Worm (Caenorhabditis elegans) whole organism, L1 larva: ENCODE measurements around the gene crm-1.

Experiments used
- C16A3.4 ChIP-seq: fragments of 150-350 bp; optimal IDR thresholded peaks from 2 replicates; lab custom pipeline; 2014; ENCODE audit warnings: missing biosample characterization, missing genetic modification characterization
- C34B4.2 ChIP-seq: sonication (generic microtip); optimal IDR thresholded peaks from 2 replicates; lab custom pipeline; 2017; ENCODE audit warnings: mild to moderate bottlenecking, missing genetic modification characterization, missing compliant biosample characterization
- Y116A8C.19 ChIP-seq: sonication (generic microtip); optimal IDR thresholded peaks from 2 replicates; lab custom pipeline; 2016; ENCODE audit warnings: missing compliant biosample characterization, missing genetic modification characterization, borderline replicate concordance
- aha-1 ChIP-seq: fragments of 150-350 bp; optimal IDR thresholded peaks from 2 replicates; lab custom pipeline; 2014; ENCODE audit warnings: missing biosample characterization, missing genetic modification characterization
- aly-2 ChIP-seq: fragments of 150-350 bp; optimal IDR thresholded peaks from 2 replicates; lab custom pipeline; 2014; ENCODE audit warnings: missing biosample characterization, missing genetic modification characterization
- blmp-1 ChIP-seq: fragments of 150-350 bp; optimal IDR thresholded peaks from 2 replicates; lab custom pipeline; 2014; ENCODE audit warnings: missing biosample characterization, missing genetic modification characterization
- ceh-90 ChIP-seq: sonication (generic microtip); optimal IDR thresholded peaks from 2 replicates; lab custom pipeline; 2016; ENCODE audit warnings: missing genetic modification characterization, missing compliant biosample characterization
- dpl-1 ChIP-seq, 3 experiments: fragments of 150-350 bp in 2 of 3; sonication (generic microtip) in 1 of 3; optimal IDR thresholded peaks; 2 replicates each; lab custom pipeline; 2014 to 2017; ENCODE audit warnings: missing biosample characterization in 3 of 3, missing genetic modification characterization in 3 of 3, missing genetic modification reagents in 3 of 3
- dsc-1 ChIP-seq: sonication (generic microtip); optimal IDR thresholded peaks from 2 replicates; lab custom pipeline; 2016; ENCODE audit warnings: mild to moderate bottlenecking, missing genetic modification characterization, missing compliant biosample characterization
- efl-1 ChIP-seq, 4 experiments: fragments of 150-350 bp; optimal IDR thresholded peaks in 3 of 4; peaks in 1 of 4; 1 replicate in 1 of 4; 2 replicates in 3 of 4; lab custom pipeline; 2014; ENCODE audit warnings: missing biosample characterization in 2 of 4, missing genetic modification characterization in 2 of 4, missing genetic modification reagents in 2 of 4
- elt-2 ChIP-seq: sonication (generic microtip); optimal IDR thresholded peaks from 2 replicates; lab custom pipeline; 2016; ENCODE audit warnings: missing genetic modification characterization, mild to moderate bottlenecking, inconsistent platforms, missing compliant biosample characterization, missing genetic modification reagents
- elt-3 ChIP-seq, 6 experiments: fragments of 150-350 bp in 1 of 6; sonication (generic microtip); optimal IDR thresholded peaks; 2 replicates each; lab custom pipeline; 2017 to 2018; ENCODE audit warnings: missing biosample characterization in 6 of 6, missing genetic modification characterization in 6 of 6, inconsistent platforms in 1 of 6
- ets-5 ChIP-seq: fragments of 200-800 bp; sonication (Bioruptor generic); IDR thresholded peaks from 2 replicates; pipeline ENCODE4 v1.3.6; 2022; ENCODE audit warnings: missing genetic modification characterization, missing compliant biosample characterization
- fkh-4 ChIP-seq: sonication (generic microtip); optimal IDR thresholded peaks from 2 replicates; lab custom pipeline; 2016; ENCODE audit warnings: missing compliant biosample characterization, missing genetic modification characterization, borderline replicate concordance
- irx-1 ChIP-seq: sonication (generic microtip); optimal IDR thresholded peaks from 2 replicates; lab custom pipeline; 2016; ENCODE audit warnings: missing genetic modification characterization, missing compliant biosample characterization
- lin-14 ChIP-seq: fragments of 200-800 bp; sonication (Bioruptor generic); optimal IDR thresholded peaks from 2 replicates; lab custom pipeline; 2018; ENCODE audit warnings: mild to moderate bottlenecking, missing genetic modification characterization, moderate library complexity, missing compliant biosample characterization
- lin-35 ChIP-seq, 2 experiments: fragments of 150-350 bp; optimal IDR thresholded peaks; 2 replicates each; lab custom pipeline; 2014; ENCODE audit warnings: missing biosample characterization in 2 of 2, missing genetic modification characterization in 2 of 2, missing genetic modification reagents in 2 of 2
- mab-9 ChIP-seq: fragments of 200-800 bp; sonication (Bioruptor generic); IDR thresholded peaks from 2 replicates; pipeline ENCODE4 v1.3.6; 2022; ENCODE audit warnings: missing genetic modification reagents, missing genetic modification characterization, missing compliant biosample characterization
- mdl-1 ChIP-seq, 2 experiments: fragments of 150-350 bp; optimal IDR thresholded peaks; 2 replicates each; lab custom pipeline; 2014 to 2017; ENCODE audit warnings: missing biosample characterization in 2 of 2, missing genetic modification characterization in 2 of 2, inconsistent platforms in 1 of 2
- nhr-20 ChIP-seq: sonication (generic microtip); optimal IDR thresholded peaks from 2 replicates; lab custom pipeline; 2016; ENCODE audit warnings: mild to moderate bottlenecking, missing genetic modification characterization, missing compliant biosample characterization
- nhr-71 ChIP-seq: sonication (generic microtip); optimal IDR thresholded peaks from 2 replicates; lab custom pipeline; 2016; ENCODE audit warnings: mild to moderate bottlenecking, missing genetic modification characterization, moderate library complexity, missing compliant biosample characterization
- nhr-77 ChIP-seq: fragments of 150-350 bp; optimal IDR thresholded peaks from 2 replicates; lab custom pipeline; 2014; ENCODE audit warnings: missing biosample characterization, missing genetic modification characterization
- nhr-85 ChIP-seq: sonication (generic microtip); peaks from one replicate; lab custom pipeline; 2016; ENCODE audit warnings: missing genetic modification characterization, inconsistent platforms, missing compliant biosample characterization
- nhr-90 ChIP-seq: sonication (generic microtip); optimal IDR thresholded peaks from 2 replicates; lab custom pipeline; 2016; ENCODE audit warnings: mild to moderate bottlenecking, missing genetic modification characterization, missing compliant biosample characterization; ENCODE audit not compliant: poor library complexity
- pag-3 ChIP-seq: sonication (generic microtip); optimal IDR thresholded peaks from 2 replicates; lab custom pipeline; 2017; ENCODE audit warnings: missing genetic modification characterization, mild to moderate bottlenecking, missing compliant biosample characterization, antibody characterized with exemption, borderline replicate concordance; ENCODE audit not compliant: insufficient read depth
- snu-23 ChIP-seq: sonication (generic microtip); optimal IDR thresholded peaks from 2 replicates; lab custom pipeline; 2016; ENCODE audit warnings: missing genetic modification characterization, missing compliant biosample characterization
- sox-4 ChIP-seq: sonication (generic microtip); optimal IDR thresholded peaks from 2 replicates; lab custom pipeline; 2016; ENCODE audit warnings: missing genetic modification characterization, missing compliant biosample characterization
- tbx-2 ChIP-seq: sonication (generic microtip); optimal IDR thresholded peaks from 2 replicates; lab custom pipeline; 2016; ENCODE audit warnings: missing genetic modification characterization, missing compliant biosample characterization
- unc-130 ChIP-seq: fragments of 150-350 bp; optimal IDR thresholded peaks from 2 replicates; lab custom pipeline; 2017; ENCODE audit warnings: missing biosample characterization, missing genetic modification characterization, inconsistent platforms
- unc-86 ChIP-seq: sonication (generic microtip); optimal IDR thresholded peaks from 2 replicates; lab custom pipeline; 2016; ENCODE audit warnings: missing genetic modification characterization, missing compliant biosample characterization
- unc-98 ChIP-seq: fragments of 200-800 bp; sonication (Bioruptor generic); IDR thresholded peaks from 2 replicates; pipeline ENCODE4 v1.3.6; 2022; ENCODE audit warnings: missing genetic modification characterization, missing compliant biosample characterization

Gene crm-1

ce11 chrV:10332012-10332411 is at the start of gene crm-1:
Gene crm-1 (minus strand): TSS chrV:10332112.
- no peak for TF ChIP-seq pag-3 (tag; lab: Kevin White, UChicago)
- TF ChIP-seq elt-3 (tag; optimal IDR thresholded peaks at IDR 0.05; lab: Kevin White, UChicago) = no peak
- TF ChIP-seq lin-14 = peak; percentile 1
- TF ChIP-seq nhr-85 (tag; lab: Kevin White, UChicago) = no peak
- TF ChIP-seq fkh-4 = no peak
- TF ChIP-seq unc-130 (tag; lab: Kevin White, UChicago) = no peak
- peak; percentile 9 for TF ChIP-seq nhr-77 (tag; lab: Kevin White, UChicago)
- peak; percentile 15 for TF ChIP-seq tbx-2 (tag; lab: Kevin White, UChicago)
- no peak for TF ChIP-seq irx-1
- no peak for TF ChIP-seq C34B4.2 (tag; lab: Kevin White, UChicago)
- no peak for TF ChIP-seq Y116A8C.19
- no peak for TF ChIP-seq sox-4 (tag; lab: Kevin White, UChicago)
- TF ChIP-seq mab-9 (GFP tag; lab: Robert Waterston, UW) = no peak

- TF ChIP-seq C34B4.2 (tag; lab: Kevin White, UChicago) (no peak), unc-86 (tag; lab: Kevin White, UChicago) (no peak), mdl-1 (tag; optimal IDR thresholded peaks at IDR 0.05; lab: Kevin White, UChicago) (no peak), aly-2 (no peak), aha-1 (tag; lab: Kevin White, UChicago) (no peak)
Observed at ce11 chrV:10379761-10380160, 47.8 kb upstream of the crm-1 start.

- peak; percentile 2 for TF ChIP-seq nhr-85 (tag; lab: Kevin White, UChicago)
- TF ChIP-seq elt-2 (tag; lab: Kevin White, UChicago) = no peak
Observed at ce11 chrV:10379293-10379692, 47.4 kb upstream of the crm-1 start, which contains the start of gene AC3.12. Gene AC3.12 (minus strand): TSS chrV:10379393.

ce11 chrV:10371951-10372350 is 40.0 kb upstream of the crm-1 start, which contains the start of gene ugt-49:
Gene ugt-49 (plus strand): TSS chrV:10372321.
- no peak for TF ChIP-seq fkh-4

ce11 chrV:10371177-10371576 is 39.3 kb upstream of the crm-1 start:
- TF ChIP-seq ets-5 (no peak), tbx-2 (tag; lab: Kevin White, UChicago) (peak; percentile 48), ceh-90 (tag; lab: Kevin White, UChicago) (no peak), unc-98 (GFP tag; lab: Robert Waterston, UW) (no peak), dpl-1 (GFP tag; optimal IDR thresholded peaks at IDR 0.05; lab: Kevin White, UChicago) (no peak), nhr-85 (tag; lab: Kevin White, UChicago) (peak; percentile 76), C16A3.4 (tag; lab: Kevin White, UChicago) (peak; percentile 5), C34B4.2 (tag; lab: Kevin White, UChicago) (no peak), nhr-20 (tag; lab: Kevin White, UChicago) (peak; percentile 72), snu-23 (GFP tag; lab: Kevin White, UChicago) (peak; percentile 52), elt-2 (tag; lab: Kevin White, UChicago) (peak; percentile 76), nhr-90 (tag; lab: Kevin White, UChicago) (peak; percentile 14), nhr-71 (tag; lab: Kevin White, UChicago) (peak; percentile 49), mdl-1 (tag; optimal IDR thresholded peaks at IDR 0.05; lab: Kevin White, UChicago) (peak in 1 of 2 experiments; percentile 23), blmp-1 (tag; lab: Kevin White, UChicago) (peak; percentile 51), elt-3 (tag; optimal IDR thresholded peaks at IDR 0.05; lab: Kevin White, UChicago) (peak in 2 of 6 experiments; percentile 31 to 37), efl-1 (optimal IDR thresholded peaks at IDR 0.05; lab: Kevin White, UChicago) (no peak), efl-1 (GFP tag; optimal IDR thresholded peaks at IDR 0.05 in 1 of 2; lab: Kevin White, UChicago) (peak in 1 of 2 experiments; percentile 59), dsc-1 (tag; lab: Kevin White, UChicago) (no peak), lin-35 (GFP tag; optimal IDR thresholded peaks at IDR 0.05; lab: Kevin White, UChicago) (peak in 1 of 2 experiments; percentile 73), lin-14 (peak; percentile 68)
